Fruit fly (Drosophila melanogaster) whole organism, adult: ENCODE data around the gene Rpt4.
A peak's percentile ranks its signal among the peaks of the same experiment; 100 is the strongest.

Source experiments
- CG11617 ChIP-seq: fragments of 200-800 bp; sonication (Bioruptor generic); optimal IDR thresholded peaks from 2 replicates; lab custom pipeline; 2017; ENCODE audit warnings: mild to moderate bottlenecking, missing biosample characterization, missing genetic modification reagents, missing genetic modification characterization
- CG12768 ChIP-seq: fragments of 200-800 bp; sonication (Bioruptor generic); optimal IDR thresholded peaks from 2 replicates; lab custom pipeline; 2017; ENCODE audit warnings: missing biosample characterization, missing genetic modification characterization, mild to moderate bottlenecking, moderate library complexity, missing genetic modification reagents
- CG7045 ChIP-seq: fragments of 200-800 bp; sonication (Bioruptor generic); optimal IDR thresholded peaks from 2 replicates; lab custom pipeline; 2017; ENCODE audit warnings: missing biosample characterization, mild to moderate bottlenecking, missing genetic modification characterization
- CG7101 ChIP-seq: fragments of 200-800 bp; sonication (Bioruptor generic); optimal IDR thresholded peaks from 2 replicates; lab custom pipeline; 2018; ENCODE audit warnings: missing biosample characterization, mild to moderate bottlenecking, missing genetic modification characterization, moderate library complexity
- bab1 ChIP-seq: fragments of 200-800 bp; sonication (Bioruptor generic); optimal IDR thresholded peaks from 3 replicates; lab custom pipeline; 2019; ENCODE audit warnings: missing biosample characterization, mild to moderate bottlenecking, missing genetic modification characterization, moderate library complexity
- cic ChIP-seq: fragments of 200-800 bp; sonication (Bioruptor generic); optimal IDR thresholded peaks from 2 replicates; lab custom pipeline; 2017; ENCODE audit warnings: missing biosample characterization, mild to moderate bottlenecking, missing genetic modification characterization, moderate library complexity
- cnc ChIP-seq, 2 experiments: fragments of >200 bp; optimal IDR thresholded peaks; 2 replicates each; lab custom pipeline; 2017
- kay ChIP-seq: fragments of 200-800 bp; sonication (Bioruptor generic); peaks from one replicate; lab custom pipeline; 2016; ENCODE audit warnings: missing biosample characterization, missing genetic modification characterization, borderline replicate concordance
- pad ChIP-seq: fragments of 200-800 bp; sonication (Bioruptor generic); optimal IDR thresholded peaks from 3 replicates; lab custom pipeline; 2017; ENCODE audit warnings: missing biosample characterization, missing genetic modification characterization, mild to moderate bottlenecking, moderate library complexity, missing genetic modification reagents
- tj ChIP-seq: fragments of 200-800 bp; sonication (Bioruptor generic); optimal IDR thresholded peaks from 3 replicates; lab custom pipeline; 2017; ENCODE audit warnings: missing biosample characterization, mild to moderate bottlenecking, missing genetic modification characterization, moderate library complexity

- peak; percentile 49 for TF ChIP-seq bab1 (GFP tag; lab: Kevin White, UChicago)
- TF ChIP-seq CG7101 (tag; lab: Kevin White, UChicago), result peak; percentile 73
- peak; percentile 31 for TF ChIP-seq pad (GFP tag; lab: Kevin White, UChicago)
- no peak for TF ChIP-seq kay (GFP tag; lab: Kevin White, UChicago)
- TF ChIP-seq tj (GFP tag; lab: Kevin White, UChicago), result peak; percentile 47
- no peak for TF ChIP-seq CG12768 (GFP tag; lab: Kevin White, UChicago)
- no peak for TF ChIP-seq cnc (optimal IDR thresholded peaks at IDR 0.05; lab: Kevin White, UChicago)
- TF ChIP-seq cic (GFP tag; lab: Kevin White, UChicago), result no peak
- TF ChIP-seq CG11617 (GFP tag; lab: Kevin White, UChicago), result peak; percentile 64
- TF ChIP-seq CG7045 (GFP tag; lab: Kevin White, UChicago), result no peak
These were observed 35.6 kb downstream of the Rpt4 start, which contains the start of the genes Rbcn-3A and Spx for dm6 chrX:6255414-6255915.
